Fruit fly (Drosophila melanogaster): ENCODE results near the gene CG14628.

DNA sequence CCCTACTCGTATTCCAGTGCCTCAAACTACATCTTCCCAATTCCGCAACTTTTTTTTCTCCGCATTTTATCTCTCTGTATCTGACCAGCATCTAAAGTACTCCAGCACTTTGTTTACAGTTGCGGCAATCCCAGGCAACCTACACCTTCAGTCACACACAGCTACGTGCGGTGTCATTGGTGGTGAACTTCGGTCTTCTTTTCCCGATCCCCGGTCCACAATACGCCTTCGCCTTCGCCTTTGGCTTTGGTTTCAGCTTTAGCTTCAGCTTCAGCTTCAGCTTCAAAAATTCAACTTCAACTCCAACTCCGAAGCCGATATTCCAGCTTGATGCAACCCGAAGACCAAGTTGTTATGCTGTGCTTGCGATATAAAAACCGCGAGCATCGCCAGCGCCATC, 45.6 kb downstream of the CG14628 start, which contains the start of gene CG11380:
- TF ChIP-seq CG11617 (GFP tag; optimal IDR thresholded peaks at IDR 0.05) (no peak), Crg-1 (GFP tag; optimal IDR thresholded peaks at IDR 0.05) (no peak), CG14711 (tag; optimal IDR thresholded peaks at IDR 0.05) (no peak), Hr96 (GFP tag; optimal IDR thresholded peaks at IDR 0.05) (no peak), pad (GFP tag; optimal IDR thresholded peaks at IDR 0.05) (no peak), kay (GFP tag; ENCODE audit: borderline replicate concordance) (no peak), bab1 (GFP tag; optimal IDR thresholded peaks at IDR 0.05) (no peak)

All from whole organism, adult.